Fruit fly (Drosophila melanogaster): ENCODE data around the gene CG7992.

Gene CG7992

DNA sequence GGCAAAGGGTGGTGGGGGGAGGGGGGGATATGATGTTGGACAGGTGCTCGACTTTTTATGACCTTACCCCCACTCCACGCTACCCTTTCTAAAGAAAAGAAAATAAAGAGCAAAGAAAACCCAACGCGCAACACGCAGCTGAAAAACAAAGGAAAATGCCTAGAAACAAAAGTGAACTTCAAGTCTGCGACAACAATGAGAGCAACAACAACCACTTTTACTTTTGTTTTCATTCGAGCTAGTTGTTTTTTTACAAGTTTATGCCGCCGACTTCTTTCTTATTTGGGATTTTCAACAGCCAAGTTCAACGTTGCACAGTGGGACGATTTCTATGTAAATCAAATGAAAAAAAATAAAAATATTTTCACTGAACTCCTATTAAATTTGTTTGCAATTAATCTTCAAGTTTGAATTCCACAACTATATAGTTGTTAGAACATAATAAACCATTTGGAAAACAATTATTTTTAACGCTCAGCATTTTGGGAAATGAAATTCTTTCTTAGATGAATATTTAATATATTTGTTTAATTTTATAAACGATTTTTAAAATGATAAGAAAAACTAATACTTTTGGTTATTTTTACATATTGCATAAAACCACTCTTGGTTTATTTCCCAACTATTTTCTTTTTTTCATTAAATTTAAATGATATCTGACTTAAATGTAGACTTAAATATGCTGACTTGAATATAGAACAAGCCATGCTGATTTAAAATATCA is 22.3 kb downstream of the CG7992 start:
- TF ChIP-seq CG10267 (tag; optimal IDR thresholded peaks at IDR 0.05): peak; percentile 31
- no peak for TF ChIP-seq Ptx1 (GFP tag; IDR thresholded peaks at IDR 0.05)
- TF ChIP-seq CG7987 (GFP tag; optimal IDR thresholded peaks at IDR 0.05): no peak
- TF ChIP-seq cwo (GFP tag; optimal IDR thresholded peaks at IDR 0.05): peak; percentile 28
- TF ChIP-seq Hand (GFP tag; optimal IDR thresholded peaks at IDR 0.05): no peak
- TF ChIP-seq sqz (GFP tag; optimal IDR thresholded peaks at IDR 0.05): no peak
- TF ChIP-seq dmrt11E (tag; optimal IDR thresholded peaks at IDR 0.05): peak; percentile 52
- TF ChIP-seq Jarid2 (GFP tag; optimal IDR thresholded peaks at IDR 0.05): no peak
- peak; percentile 63 for TF ChIP-seq CG8924 (tag; optimal IDR thresholded peaks at IDR 0.05)
- TF ChIP-seq CG15269 (tag; optimal IDR thresholded peaks at IDR 0.05): peak; percentile 40
- no peak for TF ChIP-seq luna (GFP tag; optimal IDR thresholded peaks at IDR 0.05)
- peak; percentile 36 for TF ChIP-seq CG13775 (GFP tag; optimal IDR thresholded peaks at IDR 0.05)
- peak; percentile 47 for TF ChIP-seq CG17829 (tag; optimal IDR thresholded peaks at IDR 0.05)
- peak; percentile 3 for TF ChIP-seq BtbVII (GFP tag; optimal IDR thresholded peaks at IDR 0.05)
- TF ChIP-seq bsh (GFP tag; optimal IDR thresholded peaks at IDR 0.05): peak; percentile 10 to 50
- TF ChIP-seq CG11504 (tag; optimal IDR thresholded peaks at IDR 0.05): peak; percentile 76
- TF ChIP-seq CG3281 (GFP tag; optimal IDR thresholded peaks at IDR 0.05): peak; percentile 39
- no peak for TF ChIP-seq CG12219 (GFP tag; optimal IDR thresholded peaks at IDR 0.05)
- peak; percentile 61 for TF ChIP-seq nmo (GFP tag; optimal IDR thresholded peaks at IDR 0.05)
- TF ChIP-seq Hr51 (GFP tag; optimal IDR thresholded peaks at IDR 0.05): peak in 1 of 2 experiments; percentile 65
- peak; percentile 20 for TF ChIP-seq unpg (GFP tag; optimal IDR thresholded peaks at IDR 0.05)
- TF ChIP-seq Sox102F (GFP tag; optimal IDR thresholded peaks at IDR 0.05): peak; percentile 64
- TF ChIP-seq CG4820 (GFP tag; optimal IDR thresholded peaks at IDR 0.05): peak; percentile 3
- TF ChIP-seq CG15601 (tag; optimal IDR thresholded peaks at IDR 0.05): peak; percentile 20
- no peak for TF ChIP-seq Antp (GFP tag; optimal IDR thresholded peaks at IDR 0.05)
- peak; percentile 34 for TF ChIP-seq CG10209 (GFP tag; optimal IDR thresholded peaks at IDR 0.05)
- TF ChIP-seq bcd (GFP tag; optimal IDR thresholded peaks at IDR 0.05): peak; percentile 35
- TF ChIP-seq dpn (GFP tag; optimal IDR thresholded peaks at IDR 0.05): peak in 1 of 2 experiments; percentile 22
- peak; percentile 42 for TF ChIP-seq CG17359 (tag; optimal IDR thresholded peaks at IDR 0.05)
- TF ChIP-seq sd (tag; optimal IDR thresholded peaks at IDR 0.05): no peak
- peak; percentile 3 for TF ChIP-seq CTCF (GFP tag; optimal IDR thresholded peaks at IDR 0.05)
- no peak for TF ChIP-seq sc (optimal IDR thresholded peaks at IDR 0.05)
- TF ChIP-seq sc (GFP tag; optimal IDR thresholded peaks at IDR 0.05): peak; percentile 30
- peak; percentile 21 for TF ChIP-seq Meics (GFP tag; optimal IDR thresholded peaks at IDR 0.05)
- TF ChIP-seq Eip74EF (GFP tag; optimal IDR thresholded peaks at IDR 0.05): peak in 1 of 2 experiments; percentile 22
- TF ChIP-seq CG10147 (GFP tag; optimal IDR thresholded peaks at IDR 0.05): peak; percentile 22
- TF ChIP-seq hbn (GFP tag; IDR thresholded peaks at IDR 0.05; ENCODE audit: partially characterized antibody): no peak
- no peak for TF ChIP-seq Ada2b (GFP tag; IDR thresholded peaks at IDR 0.05)
- TF ChIP-seq CG9437 (GFP tag; optimal IDR thresholded peaks at IDR 0.05): peak; percentile 73
- TF ChIP-seq CG2678 (tag; optimal IDR thresholded peaks at IDR 0.05): peak; percentile 64
- peak; percentile 45 for TF ChIP-seq CG8388 (GFP tag; optimal IDR thresholded peaks at IDR 0.05)
- peak; percentile 14 for TF ChIP-seq ewg (GFP tag; optimal IDR thresholded peaks at IDR 0.05)
- peak; percentile 41 for TF ChIP-seq CG12104 (GFP tag; optimal IDR thresholded peaks at IDR 0.05)
- peak; percentile 18 for TF ChIP-seq ind (GFP tag; optimal IDR thresholded peaks at IDR 0.05)
- TF ChIP-seq NfI (GFP tag; optimal IDR thresholded peaks at IDR 0.05): no peak
- TF ChIP-seq odd (GFP tag; optimal IDR thresholded peaks at IDR 0.05): peak; percentile 27
- TF ChIP-seq CG7839 (tag; optimal IDR thresholded peaks at IDR 0.05): peak; percentile 51
- TF ChIP-seq CG16815 (GFP tag; optimal IDR thresholded peaks at IDR 0.05): peak; percentile 24
